Worm (Caenorhabditis elegans): ENCODE data around the gene B0304.4.

DNA sequence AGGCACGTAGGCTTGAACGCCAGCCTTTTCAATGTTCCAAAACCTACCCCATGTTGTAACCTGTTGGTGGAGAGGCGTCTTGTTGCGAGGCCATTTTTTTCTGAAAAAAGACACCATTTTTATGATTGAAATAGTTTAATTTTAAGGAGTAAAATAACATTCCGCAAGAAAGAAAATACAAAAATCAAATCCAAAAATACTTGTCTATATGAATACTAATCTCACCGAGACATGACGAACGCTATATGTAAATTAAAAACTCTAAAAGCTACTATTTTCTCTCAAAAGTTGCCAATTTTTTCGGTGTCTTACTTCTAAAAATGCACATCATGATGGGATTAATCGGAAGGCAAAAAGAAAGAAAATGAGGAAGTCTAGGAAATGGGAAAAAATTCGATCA is 41.0 kb downstream of the B0304.4 start, which contains the start of gene T05C1.2:
- TF ChIP-seq lin-39 (tag; optimal IDR thresholded peaks at IDR 0.05) (no peak), ceh-82 (tag; optimal IDR thresholded peaks at IDR 0.05) (no peak), unc-130 (GFP tag; optimal IDR thresholded peaks at IDR 0.05) (no peak)

Data from whole organism, L4 larva.